Worm (Caenorhabditis elegans) whole organism, mixed stage, embryonic: ENCODE data around the gene phf-33.

Source experiments
- blmp-1 ChIP-seq: fragments of 150-350 bp; optimal IDR thresholded peaks from 2 replicates; lab custom pipeline; 2014; ENCODE audit warnings: missing biosample characterization, missing genetic modification characterization
- ceh-43 ChIP-seq: fragments of 200-800 bp; sonication (Bioruptor generic); optimal IDR thresholded peaks from 2 replicates; lab custom pipeline; 2018; ENCODE audit warnings: mild to moderate bottlenecking, missing genetic modification characterization, moderate library complexity, missing compliant biosample characterization
- lin-32 ChIP-seq: fragments of 200-800 bp; sonication (Bioruptor generic); optimal IDR thresholded peaks from 2 replicates; lab custom pipeline; 2018; ENCODE audit warnings: mild to moderate bottlenecking, missing genetic modification characterization, missing compliant biosample characterization
- lsy-2 ChIP-seq: fragments of 150-350 bp; optimal IDR thresholded peaks from 2 replicates; lab custom pipeline; 2014; ENCODE audit warnings: missing biosample characterization, missing genetic modification characterization
- nhr-237 ChIP-seq: fragments of 150-350 bp; optimal IDR thresholded peaks from 2 replicates; lab custom pipeline; 2014; ENCODE audit warnings: missing biosample characterization, missing genetic modification characterization
- sptf-1 ChIP-seq: sonication (generic microtip); optimal IDR thresholded peaks from 2 replicates; lab custom pipeline; 2017; ENCODE audit warnings: mild to moderate bottlenecking, missing genetic modification characterization, moderate library complexity, missing compliant biosample characterization
- unc-120 ChIP-seq: sonication (generic microtip); optimal IDR thresholded peaks from 2 replicates; lab custom pipeline; 2017; ENCODE audit warnings: missing genetic modification characterization, missing compliant biosample characterization; ENCODE audit not compliant: poor library complexity, severe bottlenecking
- unc-62 ChIP-seq: fragments of 150-350 bp; optimal IDR thresholded peaks from 2 replicates; lab custom pipeline; 2014; ENCODE audit warnings: missing biosample characterization, missing genetic modification reagents, missing genetic modification characterization
- ztf-11 ChIP-seq: fragments of 150-350 bp; optimal IDR thresholded peaks from 2 replicates; lab custom pipeline; 2014; ENCODE audit warnings: missing biosample characterization, missing genetic modification characterization

DNA sequence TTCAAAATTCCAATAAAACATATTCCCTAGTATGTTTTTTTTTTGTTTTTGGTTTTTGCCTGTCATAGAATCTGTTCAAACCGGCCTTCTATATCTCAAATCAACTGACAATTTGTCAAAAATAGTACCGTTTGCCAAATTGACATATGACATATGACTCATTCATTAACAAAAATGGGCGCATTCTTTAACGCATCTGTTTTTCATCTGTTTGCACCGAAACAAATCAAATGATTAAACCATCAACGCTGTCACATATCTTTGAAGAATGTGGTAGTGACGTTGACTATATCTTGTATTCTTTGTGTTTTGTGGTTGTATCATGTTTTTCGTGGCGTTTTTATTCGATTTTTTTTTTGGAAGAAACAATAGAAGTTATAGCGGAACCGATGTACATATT is 36.3 kb upstream of the phf-33 start:
- TF ChIP-seq ceh-43 (GFP tag; lab: Kevin White, UChicago) (no peak), unc-120 (no peak), lin-32 (no peak), lsy-2 (tag; lab: Kevin White, UChicago) (no peak), blmp-1 (tag; lab: Kevin White, UChicago) (no peak), sptf-1 (no peak), unc-62 (no peak), nhr-237 (tag; lab: Kevin White, UChicago) (no peak), ztf-11 (tag; lab: Kevin White, UChicago) (no peak)
